Worm (Caenorhabditis elegans) whole organism, L4/young adult: ENCODE results near the gene srx-108.

Source experiments
- dao-5 ChIP-seq: sonication (generic microtip); optimal IDR thresholded peaks from 2 replicates; lab custom pipeline; 2016; ENCODE audit warnings: missing genotype, missing genetic modification characterization, moderate library complexity, missing compliant biosample characterization
- him-1 ChIP-seq: sonication (generic microtip); optimal IDR thresholded peaks from 2 replicates; lab custom pipeline; 2016; ENCODE audit warnings: missing genotype, missing genetic modification reagents, missing genetic modification characterization, missing compliant biosample characterization

DNA sequence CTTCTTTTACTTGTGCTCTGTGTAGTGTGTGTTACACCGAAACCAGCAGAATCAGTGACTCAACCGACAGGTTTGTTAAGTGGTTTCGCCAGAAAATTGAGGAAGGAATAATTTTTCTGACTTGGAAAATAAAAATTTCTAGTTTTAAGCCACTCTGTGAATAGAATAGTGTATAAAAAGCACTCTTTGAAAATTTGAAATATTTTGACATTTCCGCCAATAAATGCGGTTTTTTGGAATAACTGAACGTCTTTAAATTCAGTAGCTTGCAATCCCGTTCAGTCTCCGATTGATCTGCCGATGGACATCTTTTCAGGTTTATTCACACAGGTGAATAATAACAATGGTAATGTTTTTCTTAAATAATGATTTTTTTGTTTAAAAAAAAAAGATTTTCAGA is 41.0 kb upstream of the srx-108 start, which contains the start of gene F19B10.3:
- no peak for TF ChIP-seq dao-5 (tag; lab: Kevin White, UChicago)
- no peak for TF ChIP-seq him-1 (tag; lab: Kevin White, UChicago)
